Fruit fly (Drosophila melanogaster) whole organism, embryonic: ENCODE results near the gene CG2182.

Experiments
- Atf-2 ChIP-seq: fragments of 200-800 bp; sonication (Bioruptor generic); optimal IDR thresholded peaks from 2 replicates; lab custom pipeline; 2016; ENCODE audit warnings: missing biosample characterization, missing genetic modification characterization
- Awh ChIP-seq: fragments of 200-800 bp; sonication (Bioruptor generic); IDR thresholded peaks from 2 replicates; pipeline ENCODE4, ENCODE4 v1.3.6; 2022; ENCODE audit warnings: missing biosample characterization, missing genetic modification characterization
- B-H1 ChIP-seq: fragments of 200-800 bp; sonication (Bioruptor generic); IDR thresholded peaks from 3 replicates; pipeline ENCODE4 v1.3.6; 2022; ENCODE audit warnings: missing biosample characterization, missing genetic modification characterization
- Bdp1 ChIP-seq: fragments of 200-800 bp; sonication (Bioruptor generic); optimal IDR thresholded peaks from 3 replicates; lab custom pipeline; 2016; ENCODE audit warnings: missing biosample characterization, missing genetic modification characterization
- CG10267 ChIP-seq: fragments of 200-800 bp; sonication (Bioruptor generic); optimal IDR thresholded peaks from 2 replicates; lab custom pipeline; 2018; ENCODE audit warnings: missing biosample characterization, mild to moderate bottlenecking, missing genetic modification characterization, moderate library complexity
- CG10543 ChIP-seq: fragments of 200-800 bp; sonication (Bioruptor generic); optimal IDR thresholded peaks from 3 replicates; lab custom pipeline; 2017; ENCODE audit warnings: missing biosample characterization, mild to moderate bottlenecking, missing genetic modification characterization, moderate library complexity
- CG11695 ChIP-seq: fragments of 200-800 bp; sonication (Bioruptor generic); IDR thresholded peaks from 3 replicates; pipeline ENCODE4 v1.3.6; 2022; ENCODE audit warnings: missing biosample characterization, missing genetic modification characterization
- CG12391 ChIP-seq: fragments of 200-800 bp; sonication (Bioruptor generic); optimal IDR thresholded peaks from 3 replicates; lab custom pipeline; 2018; ENCODE audit warnings: missing biosample characterization, mild to moderate bottlenecking, missing genetic modification characterization, moderate library complexity
- CG13775 ChIP-seq: fragments of 200-800 bp; sonication (Bioruptor generic); optimal IDR thresholded peaks from 3 replicates; lab custom pipeline; 2017; ENCODE audit warnings: missing biosample characterization, mild to moderate bottlenecking, missing genetic modification characterization
- CG14860 ChIP-seq: fragments of 200-800 bp; sonication (Bioruptor generic); IDR thresholded peaks from 3 replicates; pipeline ENCODE4 v1.3.6; 2022; ENCODE audit warnings: missing biosample characterization, missing genetic modification characterization; ENCODE audit not compliant: partially characterized antibody
- CG18011 ChIP-seq: fragments of 200-800 bp; sonication (Bioruptor generic); optimal IDR thresholded peaks from 2 replicates; lab custom pipeline; 2017; ENCODE audit warnings: missing biosample characterization, missing genetic modification characterization, mild to moderate bottlenecking, moderate library complexity, missing genotype
- CG2129 ChIP-seq: fragments of 200-800 bp; sonication (Bioruptor generic); IDR thresholded peaks from 2 replicates; pipeline ENCODE4 v1.3.6; 2022; ENCODE audit warnings: missing biosample characterization, missing genetic modification characterization; ENCODE audit not compliant: partially characterized antibody
- CG2889 ChIP-seq: fragments of 200-800 bp; sonication (Bioruptor generic); IDR thresholded peaks from 3 replicates; pipeline ENCODE4 v1.3.6; 2022; ENCODE audit warnings: missing biosample characterization, missing genetic modification characterization
- CG32767 ChIP-seq: fragments of 200-800 bp; sonication (Bioruptor generic); IDR thresholded peaks from 2 replicates; pipeline ENCODE4 v1.3.6; 2022; ENCODE audit warnings: missing biosample characterization, missing genetic modification characterization
- CG3281 ChIP-seq: fragments of 200-800 bp; sonication (Bioruptor generic); optimal IDR thresholded peaks from 3 replicates; lab custom pipeline; 2017; ENCODE audit warnings: missing biosample characterization, mild to moderate bottlenecking, missing genetic modification characterization
- CG33557 ChIP-seq: fragments of 200-800 bp; sonication (Bioruptor generic); optimal IDR thresholded peaks from 2 replicates; lab custom pipeline; 2019; ENCODE audit warnings: missing biosample characterization, mild to moderate bottlenecking, missing genetic modification characterization, moderate library complexity
- CG3995 ChIP-seq: fragments of 200-800 bp; sonication (Bioruptor generic); optimal IDR thresholded peaks from 3 replicates; lab custom pipeline; 2016; ENCODE audit warnings: missing biosample characterization, missing genetic modification characterization
- CG4617 ChIP-seq: fragments of 200-800 bp; sonication (Bioruptor generic); optimal IDR thresholded peaks from 3 replicates; lab custom pipeline; 2016; ENCODE audit warnings: missing biosample characterization, missing genetic modification characterization, borderline replicate concordance
- CG4730 ChIP-seq: fragments of 200-800 bp; sonication (Bioruptor generic); IDR thresholded peaks from 2 replicates; pipeline ENCODE4 v1.3.6; 2022; ENCODE audit warnings: missing biosample characterization, missing genetic modification characterization
- CG6254 ChIP-seq: fragments of 200-800 bp; sonication (Bioruptor generic); optimal IDR thresholded peaks from 3 replicates; lab custom pipeline; 2017; ENCODE audit warnings: mild to moderate bottlenecking, missing biosample characterization, missing genetic modification reagents, missing genetic modification characterization
- CG6654 ChIP-seq: fragments of 200-800 bp; sonication (Bioruptor generic); optimal IDR thresholded peaks from 2 replicates; lab custom pipeline; 2017; ENCODE audit warnings: missing biosample characterization, mild to moderate bottlenecking, missing genetic modification characterization
- CG7372 ChIP-seq: fragments of 200-800 bp; sonication (Bioruptor generic); IDR thresholded peaks from 2 replicates; pipeline ENCODE4 v1.3.6; 2022; ENCODE audit warnings: missing biosample characterization, missing genetic modification characterization
- CG9437 ChIP-seq: fragments of 200-800 bp; sonication (Bioruptor generic); optimal IDR thresholded peaks from 2 replicates; lab custom pipeline; 2018; ENCODE audit warnings: missing biosample characterization, mild to moderate bottlenecking, missing genetic modification characterization
- Camta ChIP-seq: fragments of 200-800 bp; sonication (Bioruptor generic); optimal IDR thresholded peaks from 2 replicates; lab custom pipeline; 2016; ENCODE audit warnings: missing biosample characterization, missing genetic modification characterization
- Dek ChIP-seq: fragments of 200-800 bp; sonication (Bioruptor generic); optimal IDR thresholded peaks from 3 replicates; lab custom pipeline; 2019; ENCODE audit warnings: missing biosample characterization, mild to moderate bottlenecking, missing genetic modification characterization, moderate library complexity
- Drgx ChIP-seq: fragments of 200-800 bp; sonication (Bioruptor generic); IDR thresholded peaks from 2 replicates; pipeline ENCODE4 v1.3.6; 2022; ENCODE audit warnings: missing biosample characterization, missing genetic modification characterization
- Ets65A ChIP-seq: fragments of 200-800 bp; sonication (Bioruptor generic); peaks from one replicate; lab custom pipeline; 2016; ENCODE audit warnings: missing biosample characterization, missing genetic modification characterization
- HLH54F ChIP-seq: fragments of 200-800 bp; sonication (Bioruptor generic); optimal IDR thresholded peaks from 3 replicates; lab custom pipeline; 2016; ENCODE audit warnings: missing biosample characterization, missing genetic modification characterization
- HmgZ ChIP-seq: fragments of 200-800 bp; sonication (Bioruptor generic); optimal IDR thresholded peaks from 2 replicates; lab custom pipeline; 2018; ENCODE audit warnings: missing biosample characterization, mild to moderate bottlenecking, missing genetic modification characterization
- Hmx ChIP-seq: fragments of 200-800 bp; sonication (Bioruptor generic); optimal IDR thresholded peaks from 2 replicates; lab custom pipeline; 2016; ENCODE audit warnings: missing biosample characterization, missing genetic modification characterization
- Myb ChIP-seq: fragments of 200-800 bp; sonication (Bioruptor generic); optimal IDR thresholded peaks from 2 replicates; lab custom pipeline; 2016; ENCODE audit warnings: missing biosample characterization, missing genetic modification characterization
- Optix ChIP-seq: fragments of 200-800 bp; sonication (Bioruptor generic); IDR thresholded peaks from 3 replicates; pipeline ENCODE4 v1.3.6; 2022; ENCODE audit warnings: missing biosample characterization, missing genetic modification characterization
- Sox100B ChIP-seq: fragments of 200-800 bp; sonication (Bioruptor generic); optimal IDR thresholded peaks from 3 replicates; lab custom pipeline; 2018; ENCODE audit warnings: missing biosample characterization, mild to moderate bottlenecking, missing genetic modification characterization
- Ssrp ChIP-seq: fragments of 200-800 bp; sonication (Bioruptor generic); optimal IDR thresholded peaks from 2 replicates; lab custom pipeline; 2018; ENCODE audit warnings: missing biosample characterization, mild to moderate bottlenecking, missing genetic modification characterization, moderate library complexity
- Taf1 ChIP-seq: fragments of 200-800 bp; sonication (Bioruptor generic); IDR thresholded peaks from 2 replicates; pipeline ENCODE4 v1.3.6; 2022; ENCODE audit warnings: missing biosample characterization, missing genetic modification characterization
- Xrp1 ChIP-seq: fragments of 200-800 bp; sonication (Bioruptor generic); IDR thresholded peaks from 2 replicates; pipeline ENCODE4 v1.3.6; 2022; ENCODE audit warnings: missing biosample characterization, missing genetic modification characterization
- aop ChIP-seq: fragments of 200-800 bp; sonication (Bioruptor generic); IDR thresholded peaks from 2 replicates; pipeline ENCODE4 v1.3.6; 2022; ENCODE audit warnings: missing biosample characterization, missing genetic modification characterization
- ash1 ChIP-seq: fragments of 200-800 bp; sonication (Bioruptor generic); optimal IDR thresholded peaks from 2 replicates; lab custom pipeline; 2018; ENCODE audit warnings: missing biosample characterization, mild to moderate bottlenecking, missing genetic modification characterization
- bigmax ChIP-seq: fragments of 200-800 bp; sonication (Bioruptor generic); optimal IDR thresholded peaks from 2 replicates; lab custom pipeline; 2018; ENCODE audit warnings: missing biosample characterization, mild to moderate bottlenecking, missing genetic modification characterization
- chn ChIP-seq: fragments of 200-800 bp; sonication (Bioruptor generic); optimal IDR thresholded peaks from 2 replicates; lab custom pipeline; 2016; ENCODE audit warnings: missing biosample characterization, missing genetic modification characterization
- dan ChIP-seq: fragments of 200-800 bp; sonication (Bioruptor generic); IDR thresholded peaks from 2 replicates; pipeline ENCODE4 v1.3.6; 2022; ENCODE audit warnings: missing biosample characterization, missing genetic modification characterization
- dmrt11E ChIP-seq: fragments of 200-800 bp; sonication (Bioruptor generic); optimal IDR thresholded peaks from 3 replicates; lab custom pipeline; 2018; ENCODE audit warnings: missing biosample characterization, mild to moderate bottlenecking, missing genetic modification characterization, moderate library complexity
- ems ChIP-seq: fragments of 200-800 bp; sonication (Bioruptor generic); optimal IDR thresholded peaks from 3 replicates; lab custom pipeline; 2016; ENCODE audit warnings: missing biosample characterization, missing genetic modification characterization
- lbe ChIP-seq: fragments of 200-800 bp; sonication (Bioruptor generic); optimal IDR thresholded peaks from 2 replicates; lab custom pipeline; 2016; ENCODE audit warnings: missing biosample characterization, mild to moderate bottlenecking, missing genetic modification characterization
- pan ChIP-seq, 4 experiments: fragments of >200 bp in 3 of 4; fragments of 200-800 bp in 1 of 4; sonication (Bioruptor generic) in 1 of 4; optimal IDR thresholded peaks in 3 of 4; IDR thresholded peaks in 1 of 4; 2 replicates each; pipeline versions ENCODE4 v1.3.6 to Lab custom; 2017 to 2022; ENCODE audit warnings: missing biosample characterization in 2 of 4, missing genetic modification characterization in 2 of 4, mixed read lengths in 1 of 4
- peb ChIP-seq: fragments of 200-800 bp; sonication (Bioruptor generic); IDR thresholded peaks from 2 replicates; pipeline ENCODE4 v1.3.6; 2022; ENCODE audit warnings: missing biosample characterization, missing genetic modification characterization
- sna ChIP-seq: fragments of 200-800 bp; sonication (Bioruptor generic); IDR thresholded peaks from 2 replicates; pipeline ENCODE4 v1.3.6; 2022; ENCODE audit warnings: missing biosample characterization, missing genetic modification characterization; ENCODE audit not compliant: partially characterized antibody
- stc ChIP-seq: fragments of 200-800 bp; sonication (Bioruptor generic); IDR thresholded peaks from 2 replicates; pipeline ENCODE4 v1.3.6; 2022; ENCODE audit warnings: missing biosample characterization, missing genetic modification characterization
- tgo ChIP-seq: fragments of 200-800 bp; sonication (Bioruptor generic); IDR thresholded peaks from 3 replicates; pipeline ENCODE4 v1.3.6; 2022; ENCODE audit warnings: missing biosample characterization, missing genetic modification characterization

CG2182 gene

dm6 chr3R:5624115-5624878, 35.4 kb downstream of the CG2182 start, which contains the start of the genes Dph4, Spec2 and RpL13A (continued):
- no peak for TF ChIP-seq Awh
- peak; percentile 98 for TF ChIP-seq ash1 (GFP tag; lab: Kevin White, UChicago)
- no peak for TF ChIP-seq Xrp1 (GFP tag; lab: Robert Waterston, UW)
- TF ChIP-seq bigmax (GFP tag; lab: Kevin White, UChicago) = peak; percentile 82
- peak; percentile 82 for TF ChIP-seq CG9437
- peak; percentile 98 for TF ChIP-seq Ets65A (GFP tag; lab: Kevin White, UChicago)
- TF ChIP-seq dmrt11E (tag; lab: Kevin White, UChicago) = peak; percentile 84
- peak; percentile 74 for TF ChIP-seq CG6654 (GFP tag; lab: Kevin White, UChicago)
- TF ChIP-seq CG12391 (tag; lab: Kevin White, UChicago) = peak; percentile 91
- TF ChIP-seq CG3995 (GFP tag; lab: Kevin White, UChicago) = peak; percentile 83
- peak; percentile 88 for TF ChIP-seq Atf-2
- TF ChIP-seq dan (GFP tag; lab: Robert Waterston, UW) = no peak
- no peak for TF ChIP-seq CG11695
- TF ChIP-seq aop = no peak
- no peak for TF ChIP-seq pan (optimal IDR thresholded peaks at IDR 0.05; lab: Kevin White, UChicago)
- TF ChIP-seq pan (GFP tag; optimal IDR thresholded peaks at IDR 0.05 in 1 of 2, IDR thresholded peaks at IDR 0.05 in 1 of 2) = no peak
- TF ChIP-seq tgo (GFP tag; lab: Robert Waterston, UW) = no peak
- no peak for TF ChIP-seq CG2889 (GFP tag; lab: Robert Waterston, UW)
- TF ChIP-seq Taf1 (GFP tag; lab: Robert Waterston, UW) = no peak
- peak; percentile 90 for TF ChIP-seq Sox100B (GFP tag; lab: Kevin White, UChicago)
- TF ChIP-seq Dek (tag; lab: Kevin White, UChicago) = peak; percentile 81
- TF ChIP-seq chn (GFP tag; lab: Kevin White, UChicago) = peak; percentile 86
- TF ChIP-seq HmgZ = peak; percentile 94
- TF ChIP-seq Ssrp = peak; percentile 48
- TF ChIP-seq CG32767 = no peak
- TF ChIP-seq Camta = peak; percentile 94
- TF ChIP-seq Bdp1 (GFP tag; lab: Kevin White, UChicago) = peak; percentile 88
- peak; percentile 98 for TF ChIP-seq CG10543 (GFP tag; lab: Kevin White, UChicago)
- TF ChIP-seq Hmx (GFP tag; lab: Kevin White, UChicago) = peak; percentile 39
- no peak for TF ChIP-seq stc (GFP tag; lab: Robert Waterston, UW)
- TF ChIP-seq ems = peak; percentile 88
- no peak for TF ChIP-seq CG2129 (GFP tag; lab: Robert Waterston, UW)
- peak; percentile 96 for TF ChIP-seq CG3281 (GFP tag; lab: Kevin White, UChicago)
- no peak for TF ChIP-seq sna (GFP tag; lab: Robert Waterston, UW)
- TF ChIP-seq Optix (GFP tag; lab: Robert Waterston, UW) = no peak
- TF ChIP-seq CG18011 (GFP tag; lab: Kevin White, UChicago) = peak; percentile 87
- peak; percentile 85 for TF ChIP-seq lbe
- TF ChIP-seq Drgx (GFP tag; lab: Robert Waterston, UW) = no peak
- TF ChIP-seq CG14860 (GFP tag; lab: Robert Waterston, UW) = no peak
- TF ChIP-seq CG4617 (GFP tag; lab: Kevin White, UChicago) = peak; percentile 83
- peak; percentile 86 for TF ChIP-seq Myb (GFP tag; lab: Kevin White, UChicago)
- peak; percentile 90 for TF ChIP-seq CG10267 (tag; lab: Kevin White, UChicago)
- peak; percentile 91 for TF ChIP-seq CG33557
- no peak for TF ChIP-seq CG7372 (GFP tag; lab: Robert Waterston, UW)
- peak; percentile 97 for TF ChIP-seq CG13775 (GFP tag; lab: Kevin White, UChicago)
- TF ChIP-seq HLH54F = peak; percentile 84
- no peak for TF ChIP-seq peb
- no peak for TF ChIP-seq B-H1 (GFP tag; lab: Robert Waterston, UW)
- TF ChIP-seq CG4730 = no peak
- peak; percentile 77 for TF ChIP-seq CG6254 (GFP tag; lab: Kevin White, UChicago)
